Fruit fly (Drosophila melanogaster) whole organism, embryonic: ENCODE measurements around the gene CG14664.

ENCODE experiments used
- Blimp-1 ChIP-seq: fragments of 200-800 bp; sonication (Bioruptor generic); optimal IDR thresholded peaks from 3 replicates; lab custom pipeline; 2018; ENCODE audit warnings: missing biosample characterization, missing genetic modification characterization, mild to moderate bottlenecking, moderate library complexity, missing genetic modification reagents
- CG11504 ChIP-seq: fragments of 200-800 bp; sonication (Bioruptor generic); optimal IDR thresholded peaks from 3 replicates; lab custom pipeline; 2019; ENCODE audit warnings: missing biosample characterization, mild to moderate bottlenecking, missing genetic modification characterization, moderate library complexity
- CG12236 ChIP-seq: fragments of 200-800 bp; sonication (Bioruptor generic); optimal IDR thresholded peaks from 2 replicates; lab custom pipeline; 2016; ENCODE audit warnings: missing biosample characterization, missing genetic modification characterization
- CG14710 ChIP-seq: fragments of 200-800 bp; sonication (Bioruptor generic); optimal IDR thresholded peaks from 3 replicates; lab custom pipeline; 2019; ENCODE audit warnings: missing biosample characterization, mild to moderate bottlenecking, missing genetic modification characterization, moderate library complexity
- CG15269 ChIP-seq: fragments of 200-800 bp; sonication (Bioruptor generic); optimal IDR thresholded peaks from 2 replicates; lab custom pipeline; 2018; ENCODE audit warnings: missing biosample characterization, mild to moderate bottlenecking, missing genetic modification characterization, moderate library complexity
- CG15479 ChIP-seq: fragments of 200-800 bp; sonication (Bioruptor generic); optimal IDR thresholded peaks from 3 replicates; lab custom pipeline; 2019; ENCODE audit warnings: missing biosample characterization, mild to moderate bottlenecking, missing genetic modification characterization, moderate library complexity
- CG1602 ChIP-seq: fragments of 200-800 bp; sonication (Bioruptor generic); optimal IDR thresholded peaks from 3 replicates; lab custom pipeline; 2016; ENCODE audit warnings: missing biosample characterization, missing genetic modification characterization
- CG17802 ChIP-seq: fragments of 200-800 bp; sonication (Bioruptor generic); optimal IDR thresholded peaks from 2 replicates; lab custom pipeline; 2018; ENCODE audit warnings: missing biosample characterization, mild to moderate bottlenecking, missing genetic modification characterization, moderate library complexity
- CG2889 ChIP-seq: fragments of 200-800 bp; sonication (Bioruptor generic); IDR thresholded peaks from 3 replicates; pipeline ENCODE4 v1.3.6; 2022; ENCODE audit warnings: missing biosample characterization, missing genetic modification characterization
- CG30403 ChIP-seq: fragments of 200-800 bp; sonication (Bioruptor generic); optimal IDR thresholded peaks from 3 replicates; lab custom pipeline; 2016; ENCODE audit warnings: missing biosample characterization, missing genetic modification characterization
- CG31224 ChIP-seq: fragments of 200-800 bp; sonication (Bioruptor generic); IDR thresholded peaks from 2 replicates; pipeline ENCODE4 v1.3.6; 2022; ENCODE audit warnings: missing biosample characterization, missing genetic modification characterization
- CG3281 ChIP-seq: fragments of 200-800 bp; sonication (Bioruptor generic); optimal IDR thresholded peaks from 3 replicates; lab custom pipeline; 2017; ENCODE audit warnings: missing biosample characterization, mild to moderate bottlenecking, missing genetic modification characterization
- CG34422 ChIP-seq: fragments of 200-800 bp; sonication (Bioruptor generic); IDR thresholded peaks from 3 replicates; pipeline ENCODE4 v1.3.6; 2022; ENCODE audit warnings: missing biosample characterization, missing genetic modification characterization
- CG3726 ChIP-seq: fragments of 200-800 bp; sonication (Bioruptor generic); IDR thresholded peaks from 3 replicates; pipeline ENCODE4, ENCODE4 v1.3.6; 2022; ENCODE audit warnings: missing biosample characterization, missing genetic modification characterization
- CG43689 ChIP-seq: fragments of 200-800 bp; sonication (Bioruptor generic); IDR thresholded peaks from 2 replicates; pipeline ENCODE4 v1.3.6; 2022; ENCODE audit warnings: missing biosample characterization, missing genetic modification characterization
- CG7372 ChIP-seq: fragments of 200-800 bp; sonication (Bioruptor generic); IDR thresholded peaks from 2 replicates; pipeline ENCODE4 v1.3.6; 2022; ENCODE audit warnings: missing biosample characterization, missing genetic modification characterization
- CTCF ChIP-seq: fragments of 200-800 bp; sonication (Bioruptor generic); optimal IDR thresholded peaks from 2 replicates; lab custom pipeline; 2017; ENCODE audit warnings: missing biosample characterization, mild to moderate bottlenecking, missing genetic modification characterization, moderate library complexity
- Dip3 ChIP-seq: fragments of 200-800 bp; sonication (Bioruptor generic); optimal IDR thresholded peaks from 3 replicates; lab custom pipeline; 2016; ENCODE audit warnings: missing biosample characterization, missing genetic modification characterization
- Dref ChIP-seq: fragments of 200-800 bp; sonication (Bioruptor generic); IDR thresholded peaks from 2 replicates; pipeline ENCODE4 v1.3.6; 2022; ENCODE audit warnings: missing biosample characterization, missing genetic modification characterization
- Gug ChIP-seq: fragments of 200-800 bp; sonication (Bioruptor generic); IDR thresholded peaks from 4 replicates; pipeline ENCODE4 v1.3.6; 2022; ENCODE audit warnings: missing biosample characterization, missing genetic modification characterization
- HmgZ ChIP-seq: fragments of 200-800 bp; sonication (Bioruptor generic); optimal IDR thresholded peaks from 2 replicates; lab custom pipeline; 2018; ENCODE audit warnings: missing biosample characterization, mild to moderate bottlenecking, missing genetic modification characterization
- Hsf ChIP-seq: fragments of 200-800 bp; sonication (Bioruptor generic); optimal IDR thresholded peaks from 3 replicates; lab custom pipeline; 2016; ENCODE audit warnings: missing biosample characterization, missing genetic modification characterization
- Lhr ChIP-seq: fragments of 200-800 bp; sonication (Bioruptor generic); optimal IDR thresholded peaks from 3 replicates; lab custom pipeline; 2017; ENCODE audit warnings: mild to moderate bottlenecking, missing biosample characterization, missing genetic modification reagents, missing genetic modification characterization
- MTF-1 ChIP-seq: fragments of 200-800 bp; sonication (Bioruptor generic); optimal IDR thresholded peaks from 2 replicates; lab custom pipeline; 2018; ENCODE audit warnings: missing biosample characterization, mild to moderate bottlenecking, missing genetic modification characterization, borderline replicate concordance
- Ptx1 ChIP-seq: fragments of 200-800 bp; sonication (Bioruptor generic); IDR thresholded peaks from 2 replicates; pipeline ENCODE4 v1.3.6; 2022; ENCODE audit warnings: missing biosample characterization, missing genetic modification characterization
- Rx ChIP-seq: fragments of 200-800 bp; sonication (Bioruptor generic); IDR thresholded peaks from 2 replicates; pipeline ENCODE4 v1.3.6; 2022; ENCODE audit warnings: missing biosample characterization, missing genetic modification characterization
- Six4 ChIP-seq: fragments of 200-800 bp; sonication (Bioruptor generic); optimal IDR thresholded peaks from 2 replicates; lab custom pipeline; 2016; ENCODE audit warnings: missing biosample characterization, missing genetic modification characterization
- Sry-δ ChIP-seq: fragments of 200-800 bp; sonication (Bioruptor generic); optimal IDR thresholded peaks from 2 replicates; lab custom pipeline; 2016; ENCODE audit warnings: missing biosample characterization, missing genetic modification characterization
- Xrp1 ChIP-seq: fragments of 200-800 bp; sonication (Bioruptor generic); IDR thresholded peaks from 2 replicates; pipeline ENCODE4 v1.3.6; 2022; ENCODE audit warnings: missing biosample characterization, missing genetic modification characterization
- az2 ChIP-seq: fragments of 200-800 bp; sonication (Bioruptor generic); optimal IDR thresholded peaks from 3 replicates; lab custom pipeline; 2016; ENCODE audit warnings: missing biosample characterization, missing genetic modification characterization
- bab2 ChIP-seq: fragments of 200-800 bp; sonication (Bioruptor generic); optimal IDR thresholded peaks from 2 replicates; lab custom pipeline; 2016; ENCODE audit warnings: missing biosample characterization, missing genetic modification characterization
- bcd ChIP-seq: fragments of 200-800 bp; sonication (Bioruptor generic); optimal IDR thresholded peaks from 2 replicates; lab custom pipeline; 2017; ENCODE audit warnings: missing biosample characterization, mild to moderate bottlenecking, missing genetic modification characterization
- bsh ChIP-seq, 2 experiments: fragments of 200-800 bp; sonication (Bioruptor generic); optimal IDR thresholded peaks; 2 replicates each; lab custom pipeline; 2017 to 2018; ENCODE audit warnings: mild to moderate bottlenecking in 2 of 2, missing biosample characterization in 2 of 2, missing genetic modification characterization in 2 of 2, moderate library complexity in 1 of 2
- caup ChIP-seq: fragments of 200-800 bp; sonication (Bioruptor generic); optimal IDR thresholded peaks from 3 replicates; lab custom pipeline; 2017; ENCODE audit warnings: missing biosample characterization, mild to moderate bottlenecking, missing genetic modification characterization, moderate library complexity; ENCODE audit not compliant: severe bottlenecking
- ci ChIP-seq: fragments of 200-800 bp; sonication (Bioruptor generic); IDR thresholded peaks from 3 replicates; pipeline ENCODE4 v1.3.6; 2022; ENCODE audit warnings: missing biosample characterization, missing genetic modification characterization
- fd96Cb ChIP-seq: fragments of 200-800 bp; sonication (Bioruptor generic); optimal IDR thresholded peaks from 2 replicates; lab custom pipeline; 2018; ENCODE audit warnings: missing biosample characterization, mild to moderate bottlenecking, missing genetic modification characterization, moderate library complexity
- ftz-f1 ChIP-seq: fragments of 200-800 bp; sonication (Bioruptor generic); optimal IDR thresholded peaks from 2 replicates; lab custom pipeline; 2016; ENCODE audit warnings: missing biosample characterization, missing genetic modification characterization
- gsb-n ChIP-seq: fragments of 200-800 bp; sonication (Bioruptor generic); optimal IDR thresholded peaks from 3 replicates; lab custom pipeline; 2018; ENCODE audit warnings: missing biosample characterization, mild to moderate bottlenecking, missing genetic modification characterization
- gt ChIP-seq: fragments of 200-800 bp; sonication (Bioruptor generic); IDR thresholded peaks from 2 replicates; pipeline ENCODE4 v1.3.6; 2022; ENCODE audit warnings: missing biosample characterization, missing genetic modification characterization
- ken ChIP-seq: fragments of 200-800 bp; sonication (Bioruptor generic); IDR thresholded peaks from 3 replicates; pipeline ENCODE4 v1.3.6; 2022; ENCODE audit warnings: missing biosample characterization, missing genetic modification characterization
- lbe ChIP-seq: fragments of 200-800 bp; sonication (Bioruptor generic); optimal IDR thresholded peaks from 2 replicates; lab custom pipeline; 2016; ENCODE audit warnings: missing biosample characterization, mild to moderate bottlenecking, missing genetic modification characterization
- nmo ChIP-seq: fragments of 200-800 bp; sonication (Bioruptor generic); optimal IDR thresholded peaks from 2 replicates; lab custom pipeline; 2018; ENCODE audit warnings: missing biosample characterization, mild to moderate bottlenecking, missing genetic modification characterization, moderate library complexity
- otp ChIP-seq: fragments of 200-800 bp; sonication (Bioruptor generic); IDR thresholded peaks from 3 replicates; pipeline ENCODE4, ENCODE4 v1.3.6; 2022; ENCODE audit warnings: missing biosample characterization, missing genetic modification characterization
- peb ChIP-seq: fragments of 200-800 bp; sonication (Bioruptor generic); IDR thresholded peaks from 2 replicates; pipeline ENCODE4 v1.3.6; 2022; ENCODE audit warnings: missing biosample characterization, missing genetic modification characterization
- pho ChIP-seq: fragments of 200-800 bp; sonication (Bioruptor generic); optimal IDR thresholded peaks from 2 replicates; lab custom pipeline; 2016; ENCODE audit warnings: missing biosample characterization, missing genetic modification characterization
- repo ChIP-seq: fragments of 200-800 bp; sonication (Bioruptor generic); optimal IDR thresholded peaks from 2 replicates; lab custom pipeline; 2016; ENCODE audit warnings: missing biosample characterization, missing genetic modification characterization
- seq ChIP-seq: fragments of 200-800 bp; sonication (Bioruptor generic); IDR thresholded peaks from 2 replicates; pipeline ENCODE4 v1.3.6; 2022; ENCODE audit warnings: missing biosample characterization, missing genetic modification characterization
- so ChIP-seq: fragments of 200-800 bp; sonication (Bioruptor generic); IDR thresholded peaks from 3 replicates; pipeline ENCODE4 v1.3.6; 2022; ENCODE audit warnings: missing biosample characterization, missing genetic modification characterization
- stc ChIP-seq: fragments of 200-800 bp; sonication (Bioruptor generic); IDR thresholded peaks from 2 replicates; pipeline ENCODE4 v1.3.6; 2022; ENCODE audit warnings: missing biosample characterization, missing genetic modification characterization
- tgo ChIP-seq: fragments of 200-800 bp; sonication (Bioruptor generic); IDR thresholded peaks from 3 replicates; pipeline ENCODE4 v1.3.6; 2022; ENCODE audit warnings: missing biosample characterization, missing genetic modification characterization
- trem ChIP-seq: fragments of 200-800 bp; optimal IDR thresholded peaks from 3 replicates; lab custom pipeline; 2019; ENCODE audit warnings: missing biosample characterization, mild to moderate bottlenecking, missing genetic modification characterization, moderate library complexity
- ttk ChIP-seq: fragments of 200-800 bp; sonication (Bioruptor generic); IDR thresholded peaks from 2 replicates; pipeline ENCODE4 v2.1.2; 2022; ENCODE audit warnings: missing biosample characterization, missing genetic modification characterization

CG14664 gene

DNA sequence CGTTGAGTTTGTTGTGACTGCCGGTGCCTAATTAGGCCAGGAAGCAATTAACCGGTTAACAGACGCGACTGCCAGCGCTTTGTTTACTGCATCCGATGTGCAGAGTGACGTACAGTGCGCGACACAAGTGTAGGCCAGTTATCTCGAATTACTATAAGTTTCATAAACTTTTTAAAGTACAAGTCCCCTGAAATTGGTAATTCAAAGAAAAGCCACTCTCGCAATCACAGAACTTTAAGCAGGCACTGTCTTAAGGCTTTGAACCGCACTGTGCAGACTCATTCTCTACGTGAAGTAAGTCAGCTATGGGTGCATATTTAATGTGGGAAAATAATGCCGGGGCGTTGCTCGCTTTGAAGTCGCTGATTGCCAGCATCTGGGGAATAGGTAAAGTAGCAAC lies 14.5 kb upstream of the CG14664 start (continued):
- TF ChIP-seq gsb-n (tag; lab: Kevin White, UChicago) (peak; percentile 44), Blimp-1 (GFP tag; lab: Kevin White, UChicago) (peak; percentile 61), pho (no peak), CTCF (GFP tag; lab: Kevin White, UChicago) (no peak), tgo (GFP tag; lab: Robert Waterston, UW) (0 out of 3 replicates have a peak, but pooled peaks have one; percentile 20), repo (no peak), bcd (GFP tag; lab: Kevin White, UChicago) (peak; percentile 20), Hsf (GFP tag; lab: Kevin White, UChicago) (peak; percentile 12), peb (0 out of 2 replicates have a peak, but pooled peaks have one; percentile 9), Dip3 (no peak), CG15479 (GFP tag; lab: Kevin White, UChicago) (no peak), ken (0 out of 3 replicates have a peak, but pooled peaks have one; percentile 27), Xrp1 (GFP tag; lab: Robert Waterston, UW) (peak; percentile 52; the same call in 1 of the 2 replicates), CG17802 (peak; percentile 9), bab2 (GFP tag; lab: Kevin White, UChicago) (peak; percentile 36), so (GFP tag; lab: Robert Waterston, UW) (no peak), CG1602 (GFP tag; lab: Kevin White, UChicago) (no peak), CG3726 (GFP tag; lab: Robert Waterston, UW) (0 out of 3 replicates have a peak, but pooled peaks have one; percentile 21), ci (GFP tag; lab: Robert Waterston, UW) (peak; percentile 80), CG31224 (GFP tag; lab: Robert Waterston, UW) (no peak), caup (GFP tag; lab: Kevin White, UChicago) (no peak), CG34422 (GFP tag; lab: Robert Waterston, UW) (no peak), fd96Cb (tag; lab: Kevin White, UChicago) (peak; percentile 66), lbe (no peak), bsh (GFP tag; optimal IDR thresholded peaks at IDR 0.05; lab: Kevin White, UChicago) (peak; percentile 73 to 77), Six4 (GFP tag; lab: Kevin White, UChicago) (peak; percentile 25), Gug (peak; percentile 46; the same call in 1 of the 4 replicates), Ptx1 (GFP tag; lab: Robert Waterston, UW) (peak; percentile 54; the same call in 1 of the 2 replicates), nmo (GFP tag; lab: Kevin White, UChicago) (peak; percentile 40), CG7372 (0 out of 2 replicates have a peak, but pooled peaks have one; percentile 9), gt (GFP tag; lab: Robert Waterston, UW) (no peak), CG43689 (GFP tag; lab: Robert Waterston, UW) (no peak), Sry-δ (peak; percentile 1), ftz-f1 (GFP tag; lab: Kevin White, UChicago) (no peak), CG12236 (GFP tag; lab: Kevin White, UChicago) (no peak), CG11504 (peak; percentile 65), seq (GFP tag; lab: Robert Waterston, UW) (no peak), az2 (GFP tag; lab: Kevin White, UChicago) (peak; percentile 35), CG15269 (tag; lab: Kevin White, UChicago) (peak; percentile 35), CG3281 (GFP tag; lab: Kevin White, UChicago) (no peak), Rx (GFP tag; lab: Robert Waterston, UW) (0 out of 2 replicates have a peak, but pooled peaks have one; percentile 51), stc (GFP tag; lab: Robert Waterston, UW) (0 out of 2 replicates have a peak, but pooled peaks have one; percentile 26), Dref (GFP tag; lab: Robert Waterston, UW) (no peak), ttk (peak; percentile 56), trem (tag; lab: Kevin White, UChicago) (peak; percentile 13), HmgZ (tag; lab: Kevin White, UChicago) (no peak), CG14710 (peak; percentile 32), CG30403 (GFP tag; lab: Kevin White, UChicago) (peak; percentile 26), CG2889 (GFP tag; lab: Robert Waterston, UW) (no peak), MTF-1 (GFP tag; lab: Kevin White, UChicago) (no peak), otp (GFP tag; lab: Robert Waterston, UW) (peak; percentile 49; the same call in 1 of the 3 replicates), Lhr (GFP tag; lab: Kevin White, UChicago) (peak; percentile 3)
